Fruit fly (Drosophila melanogaster) whole organism, embryonic: ENCODE results near the gene rols.

Source experiments
- Atf-2 ChIP-seq: fragments of 200-800 bp; sonication (Bioruptor generic); optimal IDR thresholded peaks from 2 replicates; lab custom pipeline; 2016; ENCODE audit warnings: missing biosample characterization, missing genetic modification characterization
- CG10565 ChIP-seq: fragments of 200-800 bp; sonication (Bioruptor generic); optimal IDR thresholded peaks from 3 replicates; lab custom pipeline; 2016; ENCODE audit warnings: missing biosample characterization, mild to moderate bottlenecking, missing genetic modification characterization
- CG10654 ChIP-seq: fragments of 200-800 bp; sonication (Bioruptor generic); optimal IDR thresholded peaks from 2 replicates; lab custom pipeline; 2016; ENCODE audit warnings: missing biosample characterization, missing genetic modification characterization
- CG11247 ChIP-seq: fragments of 200-800 bp; sonication (Bioruptor generic); IDR thresholded peaks from 2 replicates; pipeline ENCODE4 v1.3.6; 2022; ENCODE audit warnings: missing biosample characterization, missing genetic modification characterization
- CG15514 ChIP-seq: fragments of 200-800 bp; sonication (Bioruptor generic); optimal IDR thresholded peaks from 3 replicates; lab custom pipeline; 2017; ENCODE audit warnings: missing biosample characterization, missing genetic modification characterization, mild to moderate bottlenecking, moderate library complexity, missing genetic modification reagents
- CG15696 ChIP-seq: fragments of 200-800 bp; sonication (Bioruptor generic); optimal IDR thresholded peaks from 2 replicates; lab custom pipeline; 2019; ENCODE audit warnings: missing biosample characterization, mild to moderate bottlenecking, missing genetic modification characterization, moderate library complexity
- CG17361 ChIP-seq: fragments of 200-800 bp; sonication (Bioruptor generic); IDR thresholded peaks from 3 replicates; pipeline ENCODE4 v1.3.6; 2022; ENCODE audit warnings: missing biosample characterization, missing genetic modification characterization
- CG18011 ChIP-seq: fragments of 200-800 bp; sonication (Bioruptor generic); optimal IDR thresholded peaks from 2 replicates; lab custom pipeline; 2017; ENCODE audit warnings: missing biosample characterization, missing genetic modification characterization, mild to moderate bottlenecking, moderate library complexity, missing genotype
- CG1832 ChIP-seq: fragments of 200-800 bp; sonication (Bioruptor generic); optimal IDR thresholded peaks from 2 replicates; lab custom pipeline; 2017; ENCODE audit warnings: missing biosample characterization, mild to moderate bottlenecking, missing genetic modification characterization, inconsistent platforms
- CG18619 ChIP-seq: fragments of 200-800 bp; sonication (Bioruptor generic); optimal IDR thresholded peaks from 3 replicates; lab custom pipeline; 2017; ENCODE audit warnings: missing biosample characterization, mild to moderate bottlenecking, missing genetic modification characterization
- CG32532 ChIP-seq: fragments of 200-800 bp; sonication (Bioruptor generic); IDR thresholded peaks from 2 replicates; pipeline ENCODE4 v1.3.6; 2022; ENCODE audit warnings: missing biosample characterization, missing genetic modification characterization
- CG3995 ChIP-seq: fragments of 200-800 bp; sonication (Bioruptor generic); optimal IDR thresholded peaks from 3 replicates; lab custom pipeline; 2016; ENCODE audit warnings: missing biosample characterization, missing genetic modification characterization
- CG4404 ChIP-seq: fragments of 200-800 bp; sonication (Bioruptor generic); IDR thresholded peaks from 2 replicates; pipeline ENCODE4 v1.3.6; 2022; ENCODE audit warnings: missing biosample characterization, missing genetic modification characterization
- CG4854 ChIP-seq: fragments of 200-800 bp; sonication (Bioruptor generic); optimal IDR thresholded peaks from 2 replicates; lab custom pipeline; 2016; ENCODE audit warnings: missing biosample characterization, missing genetic modification characterization, inconsistent platforms
- CG6683 ChIP-seq: fragments of 200-800 bp; sonication (Bioruptor generic); optimal IDR thresholded peaks from 2 replicates; lab custom pipeline; 2017; ENCODE audit warnings: missing biosample characterization, mild to moderate bottlenecking, missing genetic modification characterization, missing genetic modification reagents
- CG6765 ChIP-seq: fragments of 200-800 bp; sonication (Bioruptor generic); optimal IDR thresholded peaks from 3 replicates; lab custom pipeline; 2017; ENCODE audit warnings: missing biosample characterization, mild to moderate bottlenecking, missing genetic modification characterization
- CG6791 ChIP-seq: fragments of 200-800 bp; sonication (Bioruptor generic); IDR thresholded peaks from 3 replicates; pipeline ENCODE4 v1.3.6; 2022; ENCODE audit warnings: missing biosample characterization, missing genetic modification characterization; ENCODE audit not compliant: partially characterized antibody
- CG8388 ChIP-seq: fragments of 200-800 bp; sonication (Bioruptor generic); optimal IDR thresholded peaks from 2 replicates; lab custom pipeline; 2019; ENCODE audit warnings: missing biosample characterization, mild to moderate bottlenecking, missing genetic modification characterization, moderate library complexity
- Camta ChIP-seq: fragments of 200-800 bp; sonication (Bioruptor generic); optimal IDR thresholded peaks from 2 replicates; lab custom pipeline; 2016; ENCODE audit warnings: missing biosample characterization, missing genetic modification characterization
- Dip3 ChIP-seq: fragments of 200-800 bp; sonication (Bioruptor generic); optimal IDR thresholded peaks from 3 replicates; lab custom pipeline; 2016; ENCODE audit warnings: missing biosample characterization, missing genetic modification characterization
- Ets65A ChIP-seq: fragments of 200-800 bp; sonication (Bioruptor generic); peaks from one replicate; lab custom pipeline; 2016; ENCODE audit warnings: missing biosample characterization, missing genetic modification characterization
- Fer3 ChIP-seq: fragments of 200-800 bp; sonication (Bioruptor generic); optimal IDR thresholded peaks from 2 replicates; lab custom pipeline; 2018; ENCODE audit warnings: missing biosample characterization, mild to moderate bottlenecking, missing genetic modification characterization, moderate library complexity
- HLH54F ChIP-seq: fragments of 200-800 bp; sonication (Bioruptor generic); optimal IDR thresholded peaks from 3 replicates; lab custom pipeline; 2016; ENCODE audit warnings: missing biosample characterization, missing genetic modification characterization
- HmgD ChIP-seq: fragments of 200-800 bp; sonication (Bioruptor generic); optimal IDR thresholded peaks from 3 replicates; lab custom pipeline; 2016; ENCODE audit warnings: missing biosample characterization, missing genetic modification characterization
- Hmx ChIP-seq: fragments of 200-800 bp; sonication (Bioruptor generic); optimal IDR thresholded peaks from 2 replicates; lab custom pipeline; 2016; ENCODE audit warnings: missing biosample characterization, missing genetic modification characterization
- Nf-YA ChIP-seq: fragments of 200-800 bp; sonication (Bioruptor generic); IDR thresholded peaks from 2 replicates; pipeline ENCODE4 v1.3.6; 2022; ENCODE audit warnings: missing biosample characterization, missing genetic modification characterization
- ap ChIP-seq: fragments of 200-800 bp; sonication (Bioruptor generic); IDR thresholded peaks from 2 replicates; pipeline ENCODE4 v1.3.6; 2022; ENCODE audit warnings: missing biosample characterization, missing genetic modification characterization
- ara ChIP-seq: fragments of 200-800 bp; sonication (Bioruptor generic); IDR thresholded peaks from 2 replicates; pipeline ENCODE4 v1.3.6; 2022; ENCODE audit warnings: missing biosample characterization, missing genetic modification characterization
- cas ChIP-seq: fragments of 200-800 bp; sonication (Bioruptor generic); IDR thresholded peaks from 2 replicates; pipeline ENCODE4 v1.3.6; 2022; ENCODE audit warnings: missing biosample characterization, missing genetic modification characterization
- chif ChIP-seq, 2 experiments: fragments of 200-800 bp; sonication (Bioruptor generic); optimal IDR thresholded peaks; 3 replicates each; lab custom pipeline; 2016; ENCODE audit warnings: missing biosample characterization in 2 of 2, missing genetic modification characterization in 2 of 2
- crp ChIP-seq, 2 experiments: fragments of 200-800 bp; sonication (Bioruptor generic); optimal IDR thresholded peaks; 2 replicates in 1 of 2; 3 replicates in 1 of 2; lab custom pipeline; 2017; ENCODE audit warnings: missing biosample characterization in 2 of 2, missing genetic modification characterization in 2 of 2, mild to moderate bottlenecking in 1 of 2, moderate library complexity in 1 of 2
- cwo ChIP-seq: fragments of 200-800 bp; sonication (Bioruptor generic); optimal IDR thresholded peaks from 3 replicates; lab custom pipeline; 2017; ENCODE audit warnings: missing biosample characterization, missing genetic modification characterization, mild to moderate bottlenecking, moderate library complexity, missing genetic modification reagents
- dmrt11E ChIP-seq: fragments of 200-800 bp; sonication (Bioruptor generic); optimal IDR thresholded peaks from 3 replicates; lab custom pipeline; 2018; ENCODE audit warnings: missing biosample characterization, mild to moderate bottlenecking, missing genetic modification characterization, moderate library complexity
- eyg ChIP-seq: fragments of 200-800 bp; sonication (Bioruptor generic); optimal IDR thresholded peaks from 3 replicates; lab custom pipeline; 2016; ENCODE audit warnings: missing biosample characterization, missing genetic modification characterization
- fd3F ChIP-seq: fragments of 200-800 bp; sonication (Bioruptor generic); optimal IDR thresholded peaks from 2 replicates; lab custom pipeline; 2018; ENCODE audit warnings: missing biosample characterization, mild to moderate bottlenecking, missing genetic modification characterization, moderate library complexity
- fd64A ChIP-seq: fragments of 200-800 bp; sonication (Bioruptor generic); optimal IDR thresholded peaks from 3 replicates; lab custom pipeline; 2018; ENCODE audit warnings: missing biosample characterization, mild to moderate bottlenecking, missing genetic modification characterization
- fru ChIP-seq: fragments of >200 bp; optimal IDR thresholded peaks from 2 replicates; lab custom pipeline; 2017
- gce ChIP-seq: fragments of 200-800 bp; sonication (Bioruptor generic); IDR thresholded peaks from 3 replicates; pipeline ENCODE4 v1.3.6; 2022; ENCODE audit warnings: missing biosample characterization, missing genetic modification characterization
- maf-S ChIP-seq: fragments of 200-800 bp; sonication (Bioruptor generic); optimal IDR thresholded peaks from 2 replicates; lab custom pipeline; 2016; ENCODE audit warnings: missing biosample characterization, missing genetic modification characterization
- nerfin-2 ChIP-seq: fragments of 200-800 bp; sonication (Bioruptor generic); IDR thresholded peaks from 2 replicates; pipeline ENCODE4 v1.3.6; 2022; ENCODE audit warnings: missing biosample characterization, missing genetic modification characterization; ENCODE audit not compliant: partially characterized antibody
- onecut ChIP-seq: fragments of 200-800 bp; sonication (Bioruptor generic); IDR thresholded peaks from 2 replicates; pipeline ENCODE4 v1.3.6; 2022; ENCODE audit warnings: missing biosample characterization, missing genetic modification characterization
- pan ChIP-seq, 4 experiments: fragments of >200 bp in 3 of 4; fragments of 200-800 bp in 1 of 4; sonication (Bioruptor generic) in 1 of 4; optimal IDR thresholded peaks in 3 of 4; IDR thresholded peaks in 1 of 4; 2 replicates each; pipeline versions ENCODE4 v1.3.6 to Lab custom; 2017 to 2022; ENCODE audit warnings: missing biosample characterization in 2 of 4, missing genetic modification characterization in 2 of 4, mixed read lengths in 1 of 4
- pros ChIP-seq: fragments of 200-800 bp; sonication (Bioruptor generic); optimal IDR thresholded peaks from 3 replicates; lab custom pipeline; 2019; ENCODE audit warnings: missing biosample characterization, mild to moderate bottlenecking, missing genetic modification characterization, moderate library complexity
- pum ChIP-seq: fragments of 200-800 bp; sonication (Bioruptor generic); optimal IDR thresholded peaks from 2 replicates; lab custom pipeline; 2016; ENCODE audit warnings: missing biosample characterization, missing genetic modification characterization
- stc ChIP-seq: fragments of 200-800 bp; sonication (Bioruptor generic); IDR thresholded peaks from 2 replicates; pipeline ENCODE4 v1.3.6; 2022; ENCODE audit warnings: missing biosample characterization, missing genetic modification characterization
- tin ChIP-seq: fragments of 200-800 bp; sonication (Bioruptor generic); optimal IDR thresholded peaks from 3 replicates; lab custom pipeline; 2016; ENCODE audit warnings: missing biosample characterization, missing genetic modification characterization
- tx ChIP-seq: fragments of 200-800 bp; sonication (Bioruptor generic); optimal IDR thresholded peaks from 2 replicates; lab custom pipeline; 2016; ENCODE audit warnings: missing biosample characterization, missing genetic modification characterization
- zf30C ChIP-seq: fragments of 200-800 bp; sonication (Bioruptor generic); optimal IDR thresholded peaks from 3 replicates; lab custom pipeline; 2018; ENCODE audit warnings: missing biosample characterization, mild to moderate bottlenecking, missing genetic modification characterization

Gene rols

DNA sequence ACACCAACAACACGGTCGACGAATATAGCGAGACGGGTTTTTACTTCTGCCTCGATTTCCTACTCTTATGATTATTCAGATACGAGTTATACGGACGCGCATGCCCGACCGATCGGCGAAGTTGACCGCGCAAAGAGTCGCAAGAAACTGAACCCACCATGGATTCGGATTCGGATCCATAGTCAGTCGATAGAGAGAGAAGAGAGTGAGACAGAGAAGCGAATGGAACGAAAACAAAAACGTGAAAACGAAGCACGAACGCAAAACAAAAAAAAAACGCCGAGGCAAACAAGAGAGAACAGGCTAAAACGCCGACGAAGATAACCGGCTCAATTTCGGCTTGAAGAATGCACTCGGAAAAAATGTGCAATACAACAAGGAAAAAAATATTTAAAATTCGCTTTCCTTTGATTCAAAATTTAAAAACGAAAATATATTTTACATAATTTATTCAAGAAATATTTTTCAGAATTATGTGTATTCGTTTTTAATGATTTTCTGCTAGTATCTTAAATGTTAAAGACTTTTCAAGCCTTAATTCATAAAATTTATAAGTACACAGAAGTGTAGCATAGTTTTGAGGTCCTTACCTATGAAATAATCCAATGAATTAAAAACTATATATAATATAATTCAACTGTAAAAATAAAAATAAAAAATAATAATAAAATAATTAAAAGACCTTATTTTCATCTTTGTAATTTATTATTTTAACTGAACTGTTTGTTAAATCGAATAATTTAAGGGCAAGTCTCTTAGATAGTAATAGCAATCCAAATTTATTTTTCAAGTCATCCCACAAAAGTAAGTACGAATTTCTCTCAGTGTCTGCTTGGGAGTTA is 17.2 kb upstream of the rols start, which contains the start of gene Sema5c (continued):
- TF ChIP-seq Nf-YA (GFP tag; lab: Robert Waterston, UW), result no peak
- TF ChIP-seq CG8388, result peak; percentile 74
- peak; percentile 96 for TF ChIP-seq CG17361 (GFP tag; lab: Robert Waterston, UW)
- no peak for TF ChIP-seq Dip3 (GFP tag; lab: Kevin White, UChicago)
- TF ChIP-seq Fer3 (tag; lab: Kevin White, UChicago), result peak; percentile 22
- TF ChIP-seq CG18619, result peak; percentile 80
- TF ChIP-seq gce, result no peak; the same call in 2 of the 3 replicates
- TF ChIP-seq CG4404 (GFP tag; lab: Robert Waterston, UW), result peak; percentile 66
- TF ChIP-seq tin, result peak; percentile 22
- peak; percentile 30 for TF ChIP-seq fd64A (GFP tag; lab: Kevin White, UChicago)
- TF ChIP-seq chif (GFP tag; optimal IDR thresholded peaks at IDR 0.05; lab: Kevin White, UChicago), result peak in 1 of 2 experiments; percentile 1
- TF ChIP-seq cas (GFP tag; lab: Robert Waterston, UW), result no peak
- no peak for TF ChIP-seq maf-S (GFP tag; lab: Kevin White, UChicago)
- TF ChIP-seq pum, result no peak
- TF ChIP-seq pros (GFP tag; lab: Kevin White, UChicago), result peak; percentile 52
- TF ChIP-seq stc, result no peak; the same call in 1 of the 2 replicates
- TF ChIP-seq zf30C, result peak; percentile 85
- no peak for TF ChIP-seq CG18011 (GFP tag; lab: Kevin White, UChicago)
- peak; percentile 83 for TF ChIP-seq CG15696 (tag; lab: Kevin White, UChicago)
- peak; percentile 38 for TF ChIP-seq cwo (GFP tag; lab: Kevin White, UChicago)
- TF ChIP-seq fru (lab: Kevin White, UChicago), result no peak
- TF ChIP-seq nerfin-2, result no peak
- peak; percentile 89 for TF ChIP-seq dmrt11E (tag; lab: Kevin White, UChicago)
- TF ChIP-seq CG10654, result peak; percentile 9
- TF ChIP-seq CG4854, result no peak
- TF ChIP-seq ara (GFP tag; lab: Robert Waterston, UW), result no peak; the same call in 1 of the 2 replicates
- TF ChIP-seq HmgD (GFP tag; lab: Kevin White, UChicago), result no peak
- no peak for TF ChIP-seq eyg
- peak; percentile 11 for TF ChIP-seq HLH54F (GFP tag; lab: Kevin White, UChicago)
- no peak for TF ChIP-seq CG3995 (GFP tag; lab: Kevin White, UChicago)
- peak; percentile 11 for TF ChIP-seq CG15514
- TF ChIP-seq onecut (GFP tag; lab: Robert Waterston, UW), result peak; percentile 27
- no peak for TF ChIP-seq pan (optimal IDR thresholded peaks at IDR 0.05; lab: Kevin White, UChicago)
- peak in 1 of 2 experiments; percentile 51 for TF ChIP-seq pan (GFP tag; optimal IDR thresholded peaks at IDR 0.05 in 1 of 2, IDR thresholded peaks at IDR 0.05 in 1 of 2)
- TF ChIP-seq Hmx, result no peak
- peak; percentile 33 for TF ChIP-seq Atf-2 (GFP tag; lab: Kevin White, UChicago)
- 0 out of 2 replicates have a peak, but pooled peaks have one; percentile 4 for TF ChIP-seq ap
- no peak for TF ChIP-seq crp (GFP tag; optimal IDR thresholded peaks at IDR 0.05; lab: Kevin White, UChicago)
- TF ChIP-seq fd3F (GFP tag; lab: Kevin White, UChicago), result peak; percentile 46
- no peak; the same call in 2 of the 3 replicates for TF ChIP-seq CG6791 (GFP tag; lab: Robert Waterston, UW)
- peak; percentile 84 for TF ChIP-seq Ets65A (GFP tag; lab: Kevin White, UChicago)
- peak; percentile 22 for TF ChIP-seq CG6683
- TF ChIP-seq CG32532 (GFP tag; lab: Robert Waterston, UW), result peak; percentile 64
- peak; percentile 40; the same call in 1 of the 2 replicates for TF ChIP-seq CG11247
- TF ChIP-seq CG1832 (GFP tag; lab: Kevin White, UChicago), result no peak
- peak; percentile 15 for TF ChIP-seq CG6765
- no peak for TF ChIP-seq Camta (GFP tag; lab: Kevin White, UChicago)
- TF ChIP-seq CG10565, result no peak
- no peak for TF ChIP-seq tx (GFP tag; lab: Kevin White, UChicago)
